1 fruit fly cellular context compared by ENCODE assay signal in genomic region chr3L:18008747-18009383, dm6.
TF ChIP-seq lines count a peak whose summit lies in the region.

No protein-coding gene starts in this region.

TF ChIP-seq in whole organism, embryonic, 481 proteins besides CTCF, POLR2A, EP300 and RAD21 (continued from another document and continues in another):
- TF ChIP-seq CG3281 (GFP tag; optimal IDR thresholded peaks at IDR 0.05; lab: Kevin White, UChicago) (no peak), psq (GFP tag; optimal IDR thresholded peaks at IDR 0.05; lab: Kevin White, UChicago) (peak; percentile 56), CG17802 (tag; optimal IDR thresholded peaks at IDR 0.05; lab: Kevin White, UChicago) (peak; percentile 65), peb (GFP tag; IDR thresholded peaks at IDR 0.05; lab: Robert Waterston, UW) (no peak), phol (tag; optimal IDR thresholded peaks at IDR 0.05; lab: Kevin White, UChicago) (peak; percentile 86), CG6654 (GFP tag; optimal IDR thresholded peaks at IDR 0.05; lab: Kevin White, UChicago) (peak; percentile 61), pan (optimal IDR thresholded peaks at IDR 0.05; lab: Kevin White, UChicago) (no peak), pan (GFP tag; optimal IDR thresholded peaks at IDR 0.05 in 1 of 2, IDR thresholded peaks at IDR 0.05 in 1 of 2) (peak in 1 of 2 experiments; percentile 66), CG3407 (GFP tag; optimal IDR thresholded peaks at IDR 0.05; lab: Kevin White, UChicago) (peak; percentile 77), stwl (tag; optimal IDR thresholded peaks at IDR 0.05; lab: Kevin White, UChicago) (peak; percentile 65), Aef1 (GFP tag; IDR thresholded peaks at IDR 0.05; lab: Robert Waterston, UW) (no peak), al (GFP tag; IDR thresholded peaks at IDR 0.05; lab: Robert Waterston, UW) (no peak), Dbx (GFP tag; IDR thresholded peaks at IDR 0.05; lab: Robert Waterston, UW) (no peak), CG15696 (tag; optimal IDR thresholded peaks at IDR 0.05; lab: Kevin White, UChicago) (peak; percentile 75), CG14014 (GFP tag; IDR thresholded peaks at IDR 0.05; lab: Robert Waterston, UW) (no peak), CG12299 (tag; optimal IDR thresholded peaks at IDR 0.05; lab: Kevin White, UChicago) (no peak), E2f1 (GFP tag; IDR thresholded peaks at IDR 0.05; lab: Robert Waterston, UW) (peak; percentile 73), NC2β (GFP tag; optimal IDR thresholded peaks at IDR 0.05; lab: Kevin White, UChicago) (peak; percentile 78), CG34376 (GFP tag; optimal IDR thresholded peaks at IDR 0.05; lab: Kevin White, UChicago) (no peak), CG5953 (GFP tag; IDR thresholded peaks at IDR 0.05; lab: Robert Waterston, UW) (no peak), CG17612 (GFP tag; IDR thresholded peaks at IDR 0.05; lab: Robert Waterston, UW) (no peak), Dref (GFP tag; IDR thresholded peaks at IDR 0.05; lab: Robert Waterston, UW) (no peak), Mad (GFP tag; optimal IDR thresholded peaks at IDR 0.05; lab: Kevin White, UChicago) (peak; percentile 73), Ets65A (GFP tag; lab: Kevin White, UChicago) (peak; percentile 97), shn (GFP tag; optimal IDR thresholded peaks at IDR 0.05; lab: Kevin White, UChicago) (peak; percentile 35), CG3065 (GFP tag; optimal IDR thresholded peaks at IDR 0.05; lab: Kevin White, UChicago) (peak; percentile 50), trh (GFP tag; optimal IDR thresholded peaks at IDR 0.05; lab: Kevin White, UChicago) (peak; percentile 58), CG31388 (GFP tag; optimal IDR thresholded peaks at IDR 0.05; lab: Kevin White, UChicago) (peak; percentile 22), TFAM (GFP tag; optimal IDR thresholded peaks at IDR 0.05; lab: Kevin White, UChicago) (peak; percentile 42), dimm (GFP tag; IDR thresholded peaks at IDR 0.05; lab: Robert Waterston, UW) (0 out of 2 replicates have a peak, but pooled peaks have one; percentile 6), HLHmδ (GFP tag; optimal IDR thresholded peaks at IDR 0.05; lab: Kevin White, UChicago) (no peak), Rfx (GFP tag; IDR thresholded peaks at IDR 0.05; lab: Robert Waterston, UW) (no peak), nom (GFP tag; optimal IDR thresholded peaks at IDR 0.05; lab: Kevin White, UChicago) (peak; percentile 87), gem (tag; optimal IDR thresholded peaks at IDR 0.05; lab: Kevin White, UChicago) (peak; percentile 87), Hsf (GFP tag; optimal IDR thresholded peaks at IDR 0.05; lab: Kevin White, UChicago) (peak; percentile 73), salm (tag; optimal IDR thresholded peaks at IDR 0.05; lab: Kevin White, UChicago) (peak; percentile 41), Rx (GFP tag; IDR thresholded peaks at IDR 0.05; lab: Robert Waterston, UW) (peak; percentile 61), CG15479 (GFP tag; optimal IDR thresholded peaks at IDR 0.05; lab: Kevin White, UChicago) (no peak), CG30431 (GFP tag; optimal IDR thresholded peaks at IDR 0.05; lab: Kevin White, UChicago) (peak; percentile 83), tap (tag; optimal IDR thresholded peaks at IDR 0.05; lab: Kevin White, UChicago) (peak; percentile 77), CG8478 (optimal IDR thresholded peaks at IDR 0.05; lab: Kevin White, UChicago) (no peak), cg (GFP tag; optimal IDR thresholded peaks at IDR 0.05; lab: Kevin White, UChicago) (no peak), CG2120 (GFP tag; optimal IDR thresholded peaks at IDR 0.05; lab: Kevin White, UChicago) (no peak), hbn (GFP tag; IDR thresholded peaks at IDR 0.05; lab: Robert Waterston, UW; ENCODE audit: partially characterized antibody) (no peak), Eip74EF (GFP tag; optimal IDR thresholded peaks at IDR 0.05; lab: Kevin White, UChicago) (peak in 1 of 2 experiments; percentile 32), Awh (GFP tag; IDR thresholded peaks at IDR 0.05; lab: Robert Waterston, UW) (peak; percentile 79), CG6854 (GFP tag; optimal IDR thresholded peaks at IDR 0.05; lab: Kevin White, UChicago) (no peak), mam (GFP tag; optimal IDR thresholded peaks at IDR 0.05; lab: Kevin White, UChicago) (peak; percentile 56), slou (GFP tag; optimal IDR thresholded peaks at IDR 0.05; lab: Kevin White, UChicago) (no peak), Dfd (GFP tag; optimal IDR thresholded peaks at IDR 0.05; lab: Kevin White, UChicago) (no peak), Drgx (GFP tag; IDR thresholded peaks at IDR 0.05; lab: Robert Waterston, UW) (peak; percentile 98), Six4 (GFP tag; optimal IDR thresholded peaks at IDR 0.05; lab: Kevin White, UChicago) (peak; percentile 84), CG30020 (tag; optimal IDR thresholded peaks at IDR 0.05; lab: Kevin White, UChicago) (peak; percentile 40), lmd (GFP tag; IDR thresholded peaks at IDR 0.05; lab: Robert Waterston, UW) (peak; percentile 56; the same call in 1 of the 2 replicates), CG6683 (GFP tag; optimal IDR thresholded peaks at IDR 0.05; lab: Kevin White, UChicago) (no peak), NC2α (GFP tag; optimal IDR thresholded peaks at IDR 0.05; lab: Kevin White, UChicago) (peak; percentile 75), Spps (tag; optimal IDR thresholded peaks at IDR 0.05; lab: Kevin White, UChicago) (peak; percentile 90), CG6175 (GFP tag; IDR thresholded peaks at IDR 0.05; lab: Robert Waterston, UW) (no peak), Mes4 (GFP tag; optimal IDR thresholded peaks at IDR 0.05; lab: Kevin White, UChicago) (peak; percentile 77), CG9817 (tag; optimal IDR thresholded peaks at IDR 0.05; lab: Kevin White, UChicago) (no peak), CG31441 (GFP tag; IDR thresholded peaks at IDR 0.05; lab: Robert Waterston, UW) (peak; percentile 73), Dll (GFP tag; IDR thresholded peaks at IDR 0.05; lab: Robert Waterston, UW; ENCODE audit: partially characterized antibody) (no peak), CG13296 (GFP tag; optimal IDR thresholded peaks at IDR 0.05; lab: Kevin White, UChicago) (no peak), CG6813 (GFP tag; optimal IDR thresholded peaks at IDR 0.05; lab: Kevin White, UChicago) (peak; percentile 68), CG34422 (GFP tag; IDR thresholded peaks at IDR 0.05; lab: Robert Waterston, UW) (peak; percentile 53; the same call in 1 of the 3 replicates), Ets97D (GFP tag; optimal IDR thresholded peaks at IDR 0.05; lab: Kevin White, UChicago) (peak; percentile 24), tgo (GFP tag; IDR thresholded peaks at IDR 0.05; lab: Robert Waterston, UW) (peak; percentile 49; the same call in 1 of the 3 replicates), CG3847 (GFP tag; IDR thresholded peaks at IDR 0.05; lab: Robert Waterston, UW) (no peak), nerfin-1 (tag; optimal IDR thresholded peaks at IDR 0.05; lab: Kevin White, UChicago) (peak; percentile 61), CG18764 (GFP tag; optimal IDR thresholded peaks at IDR 0.05; lab: Kevin White, UChicago) (peak; percentile 69), Lpt (GFP tag; optimal IDR thresholded peaks at IDR 0.05; lab: Kevin White, UChicago) (no peak), CG10462 (GFP tag; optimal IDR thresholded peaks at IDR 0.05; lab: Kevin White, UChicago) (peak; percentile 43), tin (GFP tag; optimal IDR thresholded peaks at IDR 0.05; lab: Kevin White, UChicago) (peak; percentile 85), Xrp1 (GFP tag; IDR thresholded peaks at IDR 0.05; lab: Robert Waterston, UW) (peak; percentile 92), CG14965 (GFP tag; optimal IDR thresholded peaks at IDR 0.05; lab: Kevin White, UChicago; ENCODE audit: borderline replicate concordance) (peak; percentile 60), chif (GFP tag; optimal IDR thresholded peaks at IDR 0.05; lab: Kevin White, UChicago) (peak; percentile 83 to 87), CG32532 (GFP tag; IDR thresholded peaks at IDR 0.05; lab: Robert Waterston, UW) (no peak), aop (GFP tag; IDR thresholded peaks at IDR 0.05; lab: Robert Waterston, UW) (peak; percentile 49; the same call in 1 of the 2 replicates), tx (GFP tag; optimal IDR thresholded peaks at IDR 0.05; lab: Kevin White, UChicago) (peak; percentile 54), CG6791 (GFP tag; IDR thresholded peaks at IDR 0.05; lab: Robert Waterston, UW; ENCODE audit: partially characterized antibody) (no peak), CG4617 (GFP tag; optimal IDR thresholded peaks at IDR 0.05; lab: Kevin White, UChicago; ENCODE audit: borderline replicate concordance) (peak; percentile 33), CG5245 (GFP tag; optimal IDR thresholded peaks at IDR 0.05; lab: Kevin White, UChicago) (peak; percentile 87), CG9797 (GFP tag; optimal IDR thresholded peaks at IDR 0.05; lab: Kevin White, UChicago) (no peak), Myb (GFP tag; optimal IDR thresholded peaks at IDR 0.05; lab: Kevin White, UChicago) (peak; percentile 29), CG2875 (GFP tag; optimal IDR thresholded peaks at IDR 0.05; lab: Kevin White, UChicago) (peak; percentile 79), CG1529 (GFP tag; optimal IDR thresholded peaks at IDR 0.05; lab: Kevin White, UChicago) (peak; percentile 72), CG3838 (GFP tag; optimal IDR thresholded peaks at IDR 0.05; lab: Kevin White, UChicago) (peak; percentile 31), CG3163 (GFP tag; optimal IDR thresholded peaks at IDR 0.05; lab: Kevin White, UChicago) (peak; percentile 50), CG15269 (tag; optimal IDR thresholded peaks at IDR 0.05; lab: Kevin White, UChicago) (peak; percentile 11), CG14441 (GFP tag; IDR thresholded peaks at IDR 0.05; lab: Robert Waterston, UW) (no peak), CG10654 (GFP tag; optimal IDR thresholded peaks at IDR 0.05; lab: Kevin White, UChicago) (peak; percentile 74), CG15514 (GFP tag; optimal IDR thresholded peaks at IDR 0.05; lab: Kevin White, UChicago) (no peak), CG11695 (GFP tag; IDR thresholded peaks at IDR 0.05; lab: Robert Waterston, UW) (peak; percentile 53; the same call in 1 of the 3 replicates), CG14860 (GFP tag; IDR thresholded peaks at IDR 0.05; lab: Robert Waterston, UW; ENCODE audit: partially characterized antibody) (no peak), ro (GFP tag; IDR thresholded peaks at IDR 0.05; lab: Robert Waterston, UW) (0 out of 2 replicates have a peak, but pooled peaks have one; percentile 52), CG11093 (GFP tag; IDR thresholded peaks at IDR 0.05; lab: Robert Waterston, UW) (no peak), vnd (GFP tag; IDR thresholded peaks at IDR 0.05; lab: Robert Waterston, UW; ENCODE audit: partially characterized antibody) (no peak), CG33213 (GFP tag; optimal IDR thresholded peaks at IDR 0.05; lab: Kevin White, UChicago) (peak; percentile 61), CG7987 (GFP tag; optimal IDR thresholded peaks at IDR 0.05; lab: Kevin White, UChicago) (peak; percentile 27), dan (GFP tag; IDR thresholded peaks at IDR 0.05; lab: Robert Waterston, UW) (peak; percentile 63; the same call in 1 of the 2 replicates), abd-A (tag; optimal IDR thresholded peaks at IDR 0.05; lab: Kevin White, UChicago) (no peak), amos (GFP tag; IDR thresholded peaks at IDR 0.05; lab: Robert Waterston, UW; ENCODE audit: partially characterized antibody) (no peak), CG8089 (GFP tag; optimal IDR thresholded peaks at IDR 0.05; lab: Kevin White, UChicago) (peak; percentile 79), Adf1 (GFP tag; IDR thresholded peaks at IDR 0.05; lab: Robert Waterston, UW) (no peak), Trl (optimal IDR thresholded peaks at IDR 0.05; lab: Kevin White, UChicago) (no peak), Trl (GFP tag; optimal IDR thresholded peaks at IDR 0.05; lab: Kevin White, UChicago) (peak; percentile 49), exex (tag; optimal IDR thresholded peaks at IDR 0.05; lab: Kevin White, UChicago) (no peak), CG18619 (GFP tag; optimal IDR thresholded peaks at IDR 0.05; lab: Kevin White, UChicago) (peak; percentile 48), Vsx1 (GFP tag; optimal IDR thresholded peaks at IDR 0.05; lab: Kevin White, UChicago) (peak; percentile 40), so (GFP tag; IDR thresholded peaks at IDR 0.05; lab: Robert Waterston, UW) (0 out of 3 replicates have a peak, but pooled peaks have one; percentile 18), sim (GFP tag; IDR thresholded peaks at IDR 0.05; lab: Robert Waterston, UW) (peak; percentile 72), prd (optimal IDR thresholded peaks at IDR 0.05; lab: Kevin White, UChicago) (no peak), prd (GFP tag; IDR thresholded peaks at IDR 0.05; lab: Robert Waterston, UW) (peak; percentile 82; the same call in 2 of the 3 replicates), CG2199 (GFP tag; IDR thresholded peaks at IDR 0.05; lab: Robert Waterston, UW) (no peak), Meics (GFP tag; optimal IDR thresholded peaks at IDR 0.05; lab: Kevin White, UChicago) (no peak), ase (GFP tag; IDR thresholded peaks at IDR 0.05; lab: Robert Waterston, UW) (peak; percentile 28; the same call in 1 of the 3 replicates), CG12659 (GFP tag; optimal IDR thresholded peaks at IDR 0.05; lab: Kevin White, UChicago) (peak; percentile 13), Pdp1 (GFP tag; optimal IDR thresholded peaks at IDR 0.05; lab: Kevin White, UChicago) (peak; percentile 73 to 74), her (GFP tag; optimal IDR thresholded peaks at IDR 0.05; lab: Kevin White, UChicago) (peak; percentile 55), ewg (GFP tag; optimal IDR thresholded peaks at IDR 0.05; lab: Kevin White, UChicago) (peak; percentile 61), cad (GFP tag; optimal IDR thresholded peaks at IDR 0.05; lab: Kevin White, UChicago) (no peak), Asciz (GFP tag; optimal IDR thresholded peaks at IDR 0.05; lab: Kevin White, UChicago) (peak; percentile 63), CrebB (tag; optimal IDR thresholded peaks at IDR 0.05; lab: Kevin White, UChicago) (peak; percentile 53), chn (GFP tag; optimal IDR thresholded peaks at IDR 0.05; lab: Kevin White, UChicago) (peak; percentile 78), repo (GFP tag; optimal IDR thresholded peaks at IDR 0.05; lab: Kevin White, UChicago) (peak; percentile 51), cwo (GFP tag; optimal IDR thresholded peaks at IDR 0.05; lab: Kevin White, UChicago) (no peak), sima (GFP tag; optimal IDR thresholded peaks at IDR 0.05; lab: Kevin White, UChicago) (no peak), gt (GFP tag; IDR thresholded peaks at IDR 0.05; lab: Robert Waterston, UW) (peak; percentile 55; the same call in 1 of the 2 replicates), CG18011 (GFP tag; optimal IDR thresholded peaks at IDR 0.05; lab: Kevin White, UChicago) (no peak), CG13287 (GFP tag; IDR thresholded peaks at IDR 0.05; lab: Robert Waterston, UW; ENCODE audit: partially characterized antibody) (no peak), hb (GFP tag; IDR thresholded peaks at IDR 0.05; lab: Robert Waterston, UW; ENCODE audit: partially characterized antibody) (no peak)
